Fruit fly (Drosophila melanogaster): ENCODE data around the gene CG2217.
A peak's percentile ranks its signal among the peaks of the same experiment; 100 is the strongest.

DNA sequence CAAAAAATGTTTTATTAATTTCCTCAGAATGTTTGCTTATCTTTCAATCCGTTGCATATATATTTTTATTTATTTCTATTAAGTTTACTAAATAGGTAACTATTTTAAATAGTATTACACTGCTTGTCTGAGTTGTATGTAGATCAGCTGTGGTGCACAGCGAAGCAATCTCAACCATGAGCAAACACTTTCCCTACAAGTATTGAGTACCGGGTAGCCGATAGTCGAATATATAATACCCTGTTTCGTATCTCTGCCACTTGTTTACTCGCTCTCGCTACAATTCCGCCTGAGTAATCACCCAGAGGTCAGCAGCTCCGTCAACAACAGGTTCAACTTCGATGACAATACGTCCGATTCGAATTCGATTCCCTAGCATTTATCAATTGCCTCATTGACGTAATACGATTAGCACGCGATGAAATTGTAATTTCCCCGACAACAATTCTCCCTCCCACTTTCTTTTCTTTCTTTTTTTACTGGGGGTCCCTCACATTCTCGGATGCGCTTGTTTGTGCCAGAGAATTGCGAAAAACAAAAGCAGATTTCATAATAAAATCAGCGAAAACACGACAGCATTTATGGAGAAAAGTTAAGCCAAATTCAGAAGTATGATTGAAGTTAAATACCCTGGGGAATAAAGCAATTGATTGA lies 28.0 kb upstream of the CG2217 start:
- TF ChIP-seq Clk (GFP tag; optimal IDR thresholded peaks at IDR 0.05) (no peak), CG7045 (GFP tag; optimal IDR thresholded peaks at IDR 0.05) (no peak), kay (GFP tag; ENCODE audit: borderline replicate concordance) (peak; percentile 87)
